Fruit fly (Drosophila melanogaster): Measurements from ENCODE around the gene CG33722.

The CG33722 gene

dm6 chr3R:8239472-8240301 is 4.2 kb upstream of the CG33722 start (continued):
- TF ChIP-seq unpg (GFP tag; optimal IDR thresholded peaks at IDR 0.05) (peak; percentile 81), Rfx (GFP tag; IDR thresholded peaks at IDR 0.05) (peak; percentile 79), run (tag; optimal IDR thresholded peaks at IDR 0.05) (peak; percentile 88), Poxn (GFP tag; IDR thresholded peaks at IDR 0.05) (0 out of 2 replicates have a peak, but pooled peaks have one; percentile 13), CG6272 (GFP tag; IDR thresholded peaks at IDR 0.05) (no peak; the same call in 1 of the 2 replicates), H15 (GFP tag; IDR thresholded peaks at IDR 0.05) (peak; percentile 76), Vsx1 (GFP tag; optimal IDR thresholded peaks at IDR 0.05) (peak; percentile 82), Taf1 (GFP tag; IDR thresholded peaks at IDR 0.05) (peak; percentile 62; the same call in 1 of the 2 replicates), schlank (tag; optimal IDR thresholded peaks at IDR 0.05) (peak; percentile 40), lmd (GFP tag; IDR thresholded peaks at IDR 0.05) (peak; percentile 73), Dll (GFP tag; IDR thresholded peaks at IDR 0.05; ENCODE audit: partially characterized antibody) (no peak), Lhr (GFP tag; optimal IDR thresholded peaks at IDR 0.05) (peak; percentile 56), sna (GFP tag; IDR thresholded peaks at IDR 0.05; ENCODE audit: partially characterized antibody) (no peak), kah (GFP tag; optimal IDR thresholded peaks at IDR 0.05) (peak; percentile 79), CG8359 (GFP tag; optimal IDR thresholded peaks at IDR 0.05; ENCODE audit: borderline replicate concordance) (peak; percentile 51), E2f2 (GFP tag; IDR thresholded peaks at IDR 0.05) (peak; percentile 63), CG6854 (GFP tag; optimal IDR thresholded peaks at IDR 0.05) (peak; percentile 92), ems (GFP tag; optimal IDR thresholded peaks at IDR 0.05) (peak; percentile 52), CG4424 (GFP tag; optimal IDR thresholded peaks at IDR 0.05) (peak; percentile 93), klu (GFP tag; IDR thresholded peaks at IDR 0.05) (peak; percentile 57), CG10147 (GFP tag; optimal IDR thresholded peaks at IDR 0.05) (peak; percentile 94), wdn (GFP tag; IDR thresholded peaks at IDR 0.05) (no peak; the same call in 1 of the 2 replicates), sisA (GFP tag; IDR thresholded peaks at IDR 0.05) (peak; percentile 32), CG16779 (GFP tag; IDR thresholded peaks at IDR 0.05) (peak; percentile 48; the same call in 1 of the 2 replicates), cato (GFP tag; optimal IDR thresholded peaks at IDR 0.05; ENCODE audit: borderline replicate concordance) (peak; percentile 75), CG42726 (GFP tag; IDR thresholded peaks at IDR 0.05; ENCODE audit: partially characterized antibody) (no peak), CG12219 (GFP tag; optimal IDR thresholded peaks at IDR 0.05) (peak; percentile 77), jumu (GFP tag; optimal IDR thresholded peaks at IDR 0.05) (peak; percentile 30), NK7.1 (GFP tag; optimal IDR thresholded peaks at IDR 0.05) (peak; percentile 64), CG8281 (tag; optimal IDR thresholded peaks at IDR 0.05) (peak; percentile 76), CG12299 (tag; optimal IDR thresholded peaks at IDR 0.05) (peak; percentile 86), pzg (GFP tag; optimal IDR thresholded peaks at IDR 0.05) (peak; percentile 17), CG16813 (GFP tag; IDR thresholded peaks at IDR 0.05; ENCODE audit: partially characterized antibody) (no peak), Lim3 (GFP tag; IDR thresholded peaks at IDR 0.05) (no peak), ssp (GFP tag; IDR thresholded peaks at IDR 0.05) (peak; percentile 55), CG9817 (tag; optimal IDR thresholded peaks at IDR 0.05) (peak; percentile 87), CG4820 (GFP tag; optimal IDR thresholded peaks at IDR 0.05) (peak; percentile 70), CG2678 (tag; optimal IDR thresholded peaks at IDR 0.05) (peak; percentile 97), wek (GFP tag; optimal IDR thresholded peaks at IDR 0.05) (no peak), Mad (GFP tag; optimal IDR thresholded peaks at IDR 0.05) (peak; percentile 72), Stat92E (GFP tag; optimal IDR thresholded peaks at IDR 0.05) (no peak), hth (optimal IDR thresholded peaks at IDR 0.05) (no peak), hkb (optimal IDR thresholded peaks at IDR 0.05) (no peak), hkb (GFP tag; IDR thresholded peaks at IDR 0.05) (peak; percentile 81), CG34224 (GFP tag; IDR thresholded peaks at IDR 0.05; ENCODE audit: partially characterized antibody) (no peak), trem (tag; optimal IDR thresholded peaks at IDR 0.05) (peak; percentile 65), lola (GFP tag; optimal IDR thresholded peaks at IDR 0.05) (peak in 1 of 3 experiments; percentile 95), tgo (GFP tag; IDR thresholded peaks at IDR 0.05) (peak; percentile 64)
